Worm (Caenorhabditis elegans) whole organism, late embryonic: Measurements from ENCODE around the gene F15A4.5.

Source experiments
- F13H6.1 ChIP-seq: sonication (generic microtip); optimal IDR thresholded peaks from 2 replicates; lab custom pipeline; 2016; ENCODE audit warnings: missing genetic modification characterization, missing compliant biosample characterization
- K02D7.2 ChIP-seq: sonication (generic microtip); optimal IDR thresholded peaks from 2 replicates; lab custom pipeline; 2017; ENCODE audit warnings: mild to moderate bottlenecking, missing genetic modification characterization, missing compliant biosample characterization
- ama-1 ChIP-seq: fragments of 150-350 bp; optimal IDR thresholded peaks from 2 replicates; lab custom pipeline; 2014
- ceh-19 ChIP-seq: fragments of 200-800 bp; sonication (Bioruptor generic); optimal IDR thresholded peaks from 2 replicates; lab custom pipeline; 2018; ENCODE audit warnings: mild to moderate bottlenecking, missing genetic modification characterization, missing compliant biosample characterization
- ceh-24 ChIP-seq: sonication (generic microtip); optimal IDR thresholded peaks from 2 replicates; lab custom pipeline; 2016; ENCODE audit warnings: mild to moderate bottlenecking, missing genetic modification characterization, missing compliant biosample characterization
- ceh-31 ChIP-seq: sonication (generic microtip); optimal IDR thresholded peaks from 2 replicates; lab custom pipeline; 2016; ENCODE audit warnings: missing genetic modification characterization, missing compliant biosample characterization
- ceh-45 ChIP-seq: fragments of 200-800 bp; sonication (Bioruptor generic); IDR thresholded peaks from 2 replicates; pipeline ENCODE4 v1.3.6; 2022; ENCODE audit warnings: missing genetic modification reagents, missing genetic modification characterization, missing compliant biosample characterization
- ceh-48 ChIP-seq: sonication (generic microtip); optimal IDR thresholded peaks from 2 replicates; lab custom pipeline; 2016; ENCODE audit warnings: missing genetic modification characterization, inconsistent platforms, missing compliant biosample characterization
- ceh-6 ChIP-seq: fragments of 200-800 bp; sonication (Bioruptor generic); optimal IDR thresholded peaks from 2 replicates; lab custom pipeline; 2018; ENCODE audit warnings: mild to moderate bottlenecking, missing genetic modification characterization, missing compliant biosample characterization
- ceh-9 ChIP-seq: sonication (generic microtip); optimal IDR thresholded peaks from 2 replicates; lab custom pipeline; 2016; ENCODE audit warnings: mild to moderate bottlenecking, missing genetic modification characterization, inconsistent platforms, missing compliant biosample characterization
- dmd-4 ChIP-seq: sonication (generic microtip); optimal IDR thresholded peaks from 2 replicates; lab custom pipeline; 2016; ENCODE audit warnings: borderline replicate concordance, missing genetic modification characterization, missing compliant biosample characterization
- ets-4 ChIP-seq: sonication (generic microtip); optimal IDR thresholded peaks from 2 replicates; lab custom pipeline; 2016; ENCODE audit warnings: missing genetic modification characterization, missing compliant biosample characterization
- eyg-1 ChIP-seq: sonication (generic microtip); optimal IDR thresholded peaks from 2 replicates; lab custom pipeline; 2016; ENCODE audit warnings: missing genotype, missing genetic modification characterization, missing compliant biosample characterization
- fax-1 ChIP-seq: sonication (generic microtip); optimal IDR thresholded peaks from 2 replicates; lab custom pipeline; 2016; ENCODE audit warnings: missing genotype, missing genetic modification characterization, missing compliant biosample characterization
- fkh-6 ChIP-seq: sonication (generic microtip); optimal IDR thresholded peaks from 2 replicates; lab custom pipeline; 2016; ENCODE audit warnings: missing genetic modification characterization, missing compliant biosample characterization
- hlh-15 ChIP-seq: sonication (generic microtip); optimal IDR thresholded peaks from 2 replicates; lab custom pipeline; 2016; ENCODE audit warnings: missing genetic modification characterization, missing compliant biosample characterization
- hlh-6 ChIP-seq: sonication (generic microtip); optimal IDR thresholded peaks from 2 replicates; lab custom pipeline; 2016; ENCODE audit warnings: missing genotype, missing genetic modification characterization, missing compliant biosample characterization
- hlh-8 ChIP-seq: sonication (generic microtip); optimal IDR thresholded peaks from 2 replicates; lab custom pipeline; 2016; ENCODE audit warnings: missing genotype, missing genetic modification characterization, missing compliant biosample characterization
- lim-6 ChIP-seq: sonication (generic microtip); optimal IDR thresholded peaks from 2 replicates; lab custom pipeline; 2016; ENCODE audit warnings: missing genetic modification characterization, missing compliant biosample characterization
- lin-11 ChIP-seq: fragments of 200-800 bp; sonication (Bioruptor generic); optimal IDR thresholded peaks from 2 replicates; lab custom pipeline; 2018; ENCODE audit warnings: mild to moderate bottlenecking, missing genetic modification characterization, missing compliant biosample characterization
- madf-2 ChIP-seq: sonication (generic microtip); optimal IDR thresholded peaks from 2 replicates; lab custom pipeline; 2017; ENCODE audit warnings: missing genetic modification characterization, missing compliant biosample characterization
- nfya-1 ChIP-seq: sonication (generic microtip); optimal IDR thresholded peaks from 2 replicates; lab custom pipeline; 2017; ENCODE audit warnings: missing genetic modification characterization, mild to moderate bottlenecking, missing compliant biosample characterization, antibody characterized with exemption, moderate library complexity
- nhr-232 ChIP-seq: sonication (generic microtip); optimal IDR thresholded peaks from 2 replicates; lab custom pipeline; 2016; ENCODE audit warnings: missing genetic modification characterization, missing compliant biosample characterization
- odd-2 ChIP-seq: sonication (generic microtip); optimal IDR thresholded peaks from 2 replicates; lab custom pipeline; 2017; ENCODE audit warnings: antibody characterized with exemption, mild to moderate bottlenecking, missing genetic modification characterization, missing compliant biosample characterization
- pag-3 ChIP-seq: sonication (generic microtip); optimal IDR thresholded peaks from 2 replicates; lab custom pipeline; 2016; ENCODE audit warnings: missing compliant biosample characterization, missing genetic modification characterization, borderline replicate concordance
- pax-1 ChIP-seq: fragments of 150-350 bp; optimal IDR thresholded peaks from 2 replicates; lab custom pipeline; 2014; ENCODE audit warnings: missing biosample characterization, missing genetic modification characterization
- ref-2 ChIP-seq: sonication (generic microtip); optimal IDR thresholded peaks from 2 replicates; lab custom pipeline; 2016; ENCODE audit warnings: missing genetic modification characterization, missing compliant biosample characterization
- rnt-1 ChIP-seq: sonication (generic microtip); optimal IDR thresholded peaks from 2 replicates; lab custom pipeline; 2016; ENCODE audit warnings: missing genetic modification characterization, missing compliant biosample characterization
- sox-4 ChIP-seq: sonication (generic microtip); optimal IDR thresholded peaks from 2 replicates; lab custom pipeline; 2017; ENCODE audit warnings: mild to moderate bottlenecking, missing genetic modification characterization, inconsistent platforms, missing compliant biosample characterization
- syd-9 ChIP-seq: sonication (generic microtip); optimal IDR thresholded peaks from 2 replicates; lab custom pipeline; 2016; ENCODE audit warnings: mild to moderate bottlenecking, missing genetic modification characterization, moderate library complexity, missing compliant biosample characterization
- tbx-2 ChIP-seq: sonication (generic microtip); optimal IDR thresholded peaks from 2 replicates; lab custom pipeline; 2016; ENCODE audit warnings: missing genetic modification characterization, missing compliant biosample characterization
- tbx-7 ChIP-seq: sonication (generic microtip); optimal IDR thresholded peaks from 2 replicates; lab custom pipeline; 2016; ENCODE audit warnings: missing genotype, missing genetic modification characterization, missing compliant biosample characterization
- unc-86 ChIP-seq: sonication (generic microtip); optimal IDR thresholded peaks from 2 replicates; lab custom pipeline; 2016; ENCODE audit warnings: missing genetic modification characterization, missing compliant biosample characterization
- zip-5 ChIP-seq: sonication (generic microtip); optimal IDR thresholded peaks from 2 replicates; lab custom pipeline; 2016; ENCODE audit warnings: missing genetic modification characterization, missing compliant biosample characterization
- ztf-16 ChIP-seq: sonication (generic microtip); optimal IDR thresholded peaks from 2 replicates; lab custom pipeline; 2017; ENCODE audit warnings: missing genetic modification characterization, missing compliant biosample characterization

F15A4.5 gene

DNA sequence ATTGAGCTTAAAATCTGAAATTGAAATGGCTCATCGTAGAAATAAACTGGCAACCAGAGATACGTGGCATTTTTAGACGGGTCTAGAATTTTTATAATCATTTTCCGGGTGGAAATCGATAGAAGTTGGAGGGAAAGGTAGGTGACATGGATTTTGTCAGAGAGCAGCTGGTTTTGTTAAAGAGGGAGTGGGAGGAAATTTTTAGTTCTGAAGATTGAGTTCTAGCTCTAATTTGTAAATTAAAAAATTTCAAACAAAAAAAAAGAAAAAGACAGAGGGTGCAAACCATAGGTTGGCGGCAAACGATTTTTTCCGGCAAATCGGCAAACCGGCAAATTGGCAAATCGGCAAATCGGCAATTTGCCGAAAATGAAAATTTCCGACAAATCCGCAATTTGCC lies 14.4 kb downstream of the F15A4.5 start, which contains the start of gene sre-32:
TSS of gene sre-32 (minus strand) at position 101 of the 400 bp plus-strand sequence.
- TF ChIP-seq dmd-4 (tag; lab: Kevin White, UChicago) (no peak), fax-1 (tag; lab: Kevin White, UChicago) (no peak), nfya-1 (no peak), fkh-6 (tag; lab: Kevin White, UChicago) (no peak), ref-2 (tag; lab: Kevin White, UChicago) (no peak), hlh-8 (tag; lab: Kevin White, UChicago) (no peak), ceh-48 (tag; lab: Kevin White, UChicago) (no peak), nhr-232 (no peak), madf-2 (tag; lab: Kevin White, UChicago) (no peak), syd-9 (tag; lab: Kevin White, UChicago) (no peak), eyg-1 (tag; lab: Kevin White, UChicago) (no peak), tbx-2 (tag; lab: Kevin White, UChicago) (no peak)
- TF ChIP-seq, all 69 proteins: peak for 0

DNA sequence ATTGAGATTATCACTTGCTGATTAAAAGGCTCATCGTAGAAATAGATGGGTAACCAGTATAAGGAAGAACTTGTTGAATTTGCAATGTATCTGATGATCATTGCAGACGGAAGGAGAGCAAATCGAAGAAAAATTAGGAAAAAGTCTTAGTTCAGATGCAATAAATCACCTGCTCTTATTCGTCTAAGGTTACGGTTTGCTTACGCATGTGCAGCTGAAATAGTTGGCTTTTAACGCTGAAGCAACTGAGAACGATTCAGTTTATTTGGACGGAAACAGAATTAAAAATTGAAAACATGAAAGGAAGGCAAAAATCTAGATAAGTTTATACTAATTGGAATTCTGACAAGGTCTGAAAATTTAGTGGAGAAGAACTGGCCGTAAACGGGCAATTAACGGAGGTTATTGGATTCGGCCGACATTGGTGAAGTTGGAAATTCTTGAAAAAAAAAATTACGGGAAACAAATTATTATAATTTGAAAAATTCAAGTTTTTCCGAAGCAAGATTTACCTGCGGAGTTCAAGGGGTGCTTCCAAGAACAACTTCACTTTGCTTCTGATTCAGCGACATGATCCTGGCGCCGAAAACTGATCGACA lies 18.2 kb downstream of the F15A4.5 start, which contains the start of the genes sre-35 and sre-33:
TSS of gene sre-35 (minus strand) at position 101 of the 599 bp plus-strand sequence.
TSS of gene sre-33 (plus strand) at position 549 of the 599 bp plus-strand sequence.
- no peak for TF ChIP-seq ceh-31 (tag; lab: Kevin White, UChicago)
- TF ChIP-seq ceh-19 (GFP tag; lab: Kevin White, UChicago) = no peak
- no peak for TF ChIP-seq zip-5
- no peak for TF ChIP-seq ceh-45 (GFP tag; lab: Robert Waterston, UW)
- no peak for TF ChIP-seq nfya-1
- TF ChIP-seq syd-9 (tag; lab: Kevin White, UChicago) = no peak
- TF ChIP-seq sox-4 (tag; lab: Kevin White, UChicago) = no peak
- no peak for TF ChIP-seq lin-11 (tag; lab: Kevin White, UChicago)
- no peak for TF ChIP-seq ceh-6 (GFP tag; lab: Kevin White, UChicago)

DNA sequence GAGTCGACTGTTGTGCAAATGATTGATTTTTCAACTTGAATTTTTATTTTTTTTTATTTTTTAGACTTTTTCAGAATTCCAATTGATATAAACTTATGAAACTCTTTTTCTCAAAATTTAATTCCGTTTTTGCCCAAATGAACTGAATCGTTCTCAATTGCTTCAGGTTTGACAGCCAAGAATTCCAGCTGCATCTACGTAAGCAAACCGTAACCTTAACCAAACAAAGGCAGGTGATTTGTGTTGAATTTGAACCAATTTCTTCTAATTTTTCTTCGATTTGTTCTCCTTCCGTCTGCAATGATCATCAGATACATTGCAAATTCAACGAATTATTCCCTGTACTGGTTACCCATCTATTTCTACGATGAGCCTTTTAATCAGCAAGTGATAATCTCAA lies 21.2 kb downstream of the F15A4.5 start, which contains the start of gene sre-34:
TSS of gene sre-34 (plus strand) at position 301 of the 400 bp plus-strand sequence.
- no peak for TF ChIP-seq F13H6.1 (tag; lab: Kevin White, UChicago)
- TF ChIP-seq unc-86 (tag; lab: Kevin White, UChicago) = no peak
- no peak for TF ChIP-seq pag-3 (tag; lab: Kevin White, UChicago)
- TF ChIP-seq lim-6 (tag; lab: Kevin White, UChicago) = no peak
- no peak for TF ChIP-seq ztf-16 (tag; lab: Kevin White, UChicago)
- TF ChIP-seq ceh-6 (GFP tag; lab: Kevin White, UChicago) = no peak
- no peak for TF ChIP-seq tbx-7 (tag; lab: Kevin White, UChicago)
- TF ChIP-seq ets-4 (tag; lab: Kevin White, UChicago) = no peak
- TF ChIP-seq odd-2 (tag; lab: Kevin White, UChicago) = no peak

DNA sequence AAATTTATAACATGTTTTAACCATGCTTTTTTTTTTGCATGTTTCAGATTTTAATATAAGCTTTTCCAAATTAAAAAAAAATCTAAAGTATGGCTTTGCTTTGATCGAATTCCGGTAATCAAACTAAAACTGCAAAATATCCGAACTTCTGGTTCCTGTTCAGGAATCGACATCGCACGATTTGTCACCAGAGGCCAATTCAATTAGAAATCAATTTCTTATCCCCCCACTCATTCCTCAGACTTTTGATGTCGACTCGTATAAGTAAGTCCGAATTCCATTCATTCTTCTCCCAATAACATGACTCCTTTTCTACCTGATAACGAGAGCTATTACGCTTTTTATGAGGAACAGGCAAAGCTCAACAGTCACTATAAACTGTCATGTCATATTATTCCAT lies 22.8 kb downstream of the F15A4.5 start, which contains the start of gene srh-27:
TSS of gene srh-27 (plus strand) at position 301 of the 400 bp plus-strand sequence.
- TF ChIP-seq rnt-1 = no peak
- no peak for TF ChIP-seq ets-4 (tag; lab: Kevin White, UChicago)
- TF ChIP-seq pax-1 = no peak
- TF ChIP-seq hlh-6 (tag; lab: Kevin White, UChicago) = no peak
- no peak for TF ChIP-seq ceh-31 (tag; lab: Kevin White, UChicago)
- TF ChIP-seq ztf-16 (tag; lab: Kevin White, UChicago) = no peak
- TF ChIP-seq fax-1 (tag; lab: Kevin White, UChicago) = no peak
- no peak for TF ChIP-seq ama-1
- no peak for TF ChIP-seq ceh-9 (tag; lab: Kevin White, UChicago)
- no peak for TF ChIP-seq dmd-4 (tag; lab: Kevin White, UChicago)
- TF ChIP-seq hlh-15 (tag; lab: Kevin White, UChicago) = no peak
- TF ChIP-seq madf-2 (tag; lab: Kevin White, UChicago) = no peak
- TF ChIP-seq ceh-19 (GFP tag; lab: Kevin White, UChicago) = no peak
- no peak for TF ChIP-seq ceh-24 (tag; lab: Kevin White, UChicago)
- no peak for TF ChIP-seq sox-4 (tag; lab: Kevin White, UChicago)
- no peak for TF ChIP-seq lin-11 (tag; lab: Kevin White, UChicago)
- no peak for TF ChIP-seq K02D7.2
